Worm (Caenorhabditis elegans): ENCODE results near the gene Y82E9BR.14.

DNA sequence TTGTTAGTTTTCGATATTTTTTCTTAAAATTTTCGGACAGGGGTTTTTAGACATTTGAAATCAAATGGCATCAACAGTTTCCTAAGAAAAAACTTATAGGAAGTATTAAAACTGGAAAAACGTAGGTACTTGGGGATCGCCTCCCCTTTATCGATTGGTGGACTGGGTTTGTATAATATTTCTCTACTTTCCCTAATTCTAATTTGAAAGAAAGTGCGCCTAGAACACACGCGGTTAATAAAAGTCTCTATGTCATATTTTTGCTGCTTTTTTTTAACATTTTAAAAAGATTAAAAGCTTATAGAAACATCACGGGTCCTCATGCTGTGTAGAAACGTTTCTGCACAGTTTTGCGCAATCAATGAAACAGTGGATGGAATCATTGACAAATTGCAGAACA lies 14.2 kb downstream of the Y82E9BR.14 start, which contains the start of gene pals-16:
- TF ChIP-seq pros-1 (tag; optimal IDR thresholded peaks at IDR 0.05) (no peak), rnt-1 (tag; optimal IDR thresholded peaks at IDR 0.05) (no peak)
